Worm (Caenorhabditis elegans) whole organism, L1 larva: ENCODE data around the gene Y70C5B.2.

Source experiments
- jun-1 ChIP-seq: fragments of 150-350 bp; optimal IDR thresholded peaks from 2 replicates; lab custom pipeline; 2014; ENCODE audit warnings: missing biosample characterization, missing genetic modification reagents, missing genetic modification characterization
- nhr-237 ChIP-seq: fragments of 150-350 bp; optimal IDR thresholded peaks from 2 replicates; lab custom pipeline; 2014; ENCODE audit warnings: missing biosample characterization, missing genetic modification characterization
- nhr-77 ChIP-seq: fragments of 150-350 bp; optimal IDR thresholded peaks from 2 replicates; lab custom pipeline; 2014; ENCODE audit warnings: missing biosample characterization, missing genetic modification characterization
- pag-3 ChIP-seq: sonication (generic microtip); optimal IDR thresholded peaks from 2 replicates; lab custom pipeline; 2017; ENCODE audit warnings: missing genetic modification characterization, mild to moderate bottlenecking, missing compliant biosample characterization, antibody characterized with exemption, borderline replicate concordance; ENCODE audit not compliant: insufficient read depth
- rnt-1 ChIP-seq: sonication (generic microtip); optimal IDR thresholded peaks from 2 replicates; lab custom pipeline; 2016; ENCODE audit warnings: mild to moderate bottlenecking, missing genetic modification characterization, moderate library complexity, missing compliant biosample characterization

DNA sequence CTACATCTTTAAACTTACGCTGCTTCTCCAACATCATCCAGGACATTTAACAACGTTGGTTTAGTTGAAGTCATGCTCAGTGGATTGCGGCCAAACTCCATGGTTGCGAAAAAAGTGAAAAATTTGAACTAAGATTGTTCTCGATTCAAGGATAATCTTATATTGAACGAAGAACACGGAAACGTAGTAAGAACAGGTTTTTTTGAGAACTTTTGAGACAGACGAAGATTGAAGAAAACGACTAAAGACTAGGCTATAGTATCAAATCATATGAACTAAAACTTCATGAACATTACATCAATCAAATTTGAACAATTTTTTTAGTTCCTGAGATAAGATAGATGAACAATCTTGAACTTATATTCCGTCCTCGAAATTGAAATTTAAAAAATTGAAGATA is 13.6 kb downstream of the Y70C5B.2 start, which contains the start of gene W06G6.10:
- no peak for TF ChIP-seq nhr-77
- TF ChIP-seq jun-1 (tag; lab: Kevin White, UChicago) = no peak
- no peak for TF ChIP-seq rnt-1 (tag; lab: Kevin White, UChicago)
- TF ChIP-seq pag-3 (tag; lab: Kevin White, UChicago) = no peak
- TF ChIP-seq nhr-237 (tag; lab: Kevin White, UChicago) = no peak
